Fruit fly (Drosophila melanogaster): ENCODE results near the gene modSP.
A peak's percentile ranks its signal among the peaks of the same experiment; 100 is the strongest.

Gene modSP

dm6 chr3R:16655000-16655493 lies 415 bp downstream of the modSP start (continued):
- TF ChIP-seq kni (GFP tag; optimal IDR thresholded peaks at IDR 0.05) (peak; percentile 63), CG1233 (GFP tag; optimal IDR thresholded peaks at IDR 0.05) (peak; percentile 27), chn (GFP tag; optimal IDR thresholded peaks at IDR 0.05) (no peak), lilli (GFP tag; optimal IDR thresholded peaks at IDR 0.05) (no peak), CG17612 (GFP tag; IDR thresholded peaks at IDR 0.05) (no peak), HmgZ (tag; optimal IDR thresholded peaks at IDR 0.05) (peak; percentile 21), zfh1 (GFP tag; IDR thresholded peaks at IDR 0.05) (no peak), CG3163 (GFP tag; optimal IDR thresholded peaks at IDR 0.05) (no peak), CG18764 (GFP tag; optimal IDR thresholded peaks at IDR 0.05) (no peak), CG17568 (GFP tag; optimal IDR thresholded peaks at IDR 0.05) (no peak), Bdp1 (GFP tag; optimal IDR thresholded peaks at IDR 0.05) (no peak), zf30C (GFP tag; optimal IDR thresholded peaks at IDR 0.05) (no peak), lov (optimal IDR thresholded peaks at IDR 0.05) (no peak), lov (GFP tag; IDR thresholded peaks at IDR 0.05) (no peak), nerfin-2 (GFP tag; IDR thresholded peaks at IDR 0.05; ENCODE audit: partially characterized antibody) (no peak), CG11085 (GFP tag; IDR thresholded peaks at IDR 0.05) (no peak), disco-r (GFP tag; optimal IDR thresholded peaks at IDR 0.05) (no peak), Ets97D (GFP tag; optimal IDR thresholded peaks at IDR 0.05) (no peak), pfk (GFP tag; optimal IDR thresholded peaks at IDR 0.05) (peak; percentile 20), HLH54F (GFP tag; optimal IDR thresholded peaks at IDR 0.05) (no peak), oc (tag; optimal IDR thresholded peaks at IDR 0.05) (no peak), gem (tag; optimal IDR thresholded peaks at IDR 0.05) (no peak), tin (GFP tag; optimal IDR thresholded peaks at IDR 0.05) (no peak), p53 (GFP tag; optimal IDR thresholded peaks at IDR 0.05) (no peak), CG7271 (tag; optimal IDR thresholded peaks at IDR 0.05) (no peak), crp (GFP tag; optimal IDR thresholded peaks at IDR 0.05) (no peak), knrl (GFP tag; IDR thresholded peaks at IDR 0.05; ENCODE audit: partially characterized antibody) (no peak), CG11560 (tag; IDR thresholded peaks at IDR 0.05) (no peak), fd3F (GFP tag; optimal IDR thresholded peaks at IDR 0.05) (peak; percentile 17), bsh (GFP tag; optimal IDR thresholded peaks at IDR 0.05) (no peak), CG14050 (GFP tag; IDR thresholded peaks at IDR 0.05) (no peak), CG3995 (GFP tag; optimal IDR thresholded peaks at IDR 0.05) (no peak), ranshi (GFP tag; IDR thresholded peaks at IDR 0.05) (no peak), gcm2 (GFP tag; optimal IDR thresholded peaks at IDR 0.05) (no peak), trh (GFP tag; optimal IDR thresholded peaks at IDR 0.05) (no peak), org-1 (GFP tag; optimal IDR thresholded peaks at IDR 0.05) (no peak), Sox102F (GFP tag; optimal IDR thresholded peaks at IDR 0.05) (no peak), slbo (GFP tag; IDR thresholded peaks at IDR 0.05) (no peak), Mad (GFP tag; optimal IDR thresholded peaks at IDR 0.05) (no peak), tgo (GFP tag; IDR thresholded peaks at IDR 0.05) (no peak), CG15601 (tag; optimal IDR thresholded peaks at IDR 0.05) (peak; percentile 15), CG15514 (GFP tag; optimal IDR thresholded peaks at IDR 0.05) (no peak), Xrp1 (GFP tag; IDR thresholded peaks at IDR 0.05) (peak; percentile 25; the same call in 1 of the 2 replicates), ATbp (GFP tag; optimal IDR thresholded peaks at IDR 0.05) (peak; percentile 4), CG14710 (tag; optimal IDR thresholded peaks at IDR 0.05) (no peak), Bteb2 (GFP tag; optimal IDR thresholded peaks at IDR 0.05) (no peak), CG1647 (GFP tag; optimal IDR thresholded peaks at IDR 0.05) (no peak), CG10267 (tag; optimal IDR thresholded peaks at IDR 0.05) (no peak), ro (GFP tag; IDR thresholded peaks at IDR 0.05) (no peak), CG6175 (GFP tag; IDR thresholded peaks at IDR 0.05) (no peak), eve (GFP tag; optimal IDR thresholded peaks at IDR 0.05) (no peak)
